Worm (Caenorhabditis elegans) whole organism, mixed stage, embryonic: ENCODE results near the gene mdt-22.

Experiments used
- ces-1 ChIP-seq: fragments of 150-350 bp; optimal IDR thresholded peaks from 2 replicates; lab custom pipeline; 2014; ENCODE audit warnings: missing biosample characterization, missing genetic modification reagents, missing genetic modification characterization
- elt-1 ChIP-seq: sonication (generic microtip); optimal IDR thresholded peaks from 2 replicates; lab custom pipeline; 2017; ENCODE audit warnings: missing genetic modification characterization, mild to moderate bottlenecking, missing compliant biosample characterization, antibody characterized with exemption, moderate library complexity, borderline replicate concordance; ENCODE audit not compliant: insufficient read depth
- sptf-1 ChIP-seq: sonication (generic microtip); optimal IDR thresholded peaks from 2 replicates; lab custom pipeline; 2017; ENCODE audit warnings: mild to moderate bottlenecking, missing genetic modification characterization, moderate library complexity, missing compliant biosample characterization
- unc-120 ChIP-seq: sonication (generic microtip); optimal IDR thresholded peaks from 2 replicates; lab custom pipeline; 2017; ENCODE audit warnings: missing genetic modification characterization, missing compliant biosample characterization; ENCODE audit not compliant: poor library complexity, severe bottlenecking

DNA sequence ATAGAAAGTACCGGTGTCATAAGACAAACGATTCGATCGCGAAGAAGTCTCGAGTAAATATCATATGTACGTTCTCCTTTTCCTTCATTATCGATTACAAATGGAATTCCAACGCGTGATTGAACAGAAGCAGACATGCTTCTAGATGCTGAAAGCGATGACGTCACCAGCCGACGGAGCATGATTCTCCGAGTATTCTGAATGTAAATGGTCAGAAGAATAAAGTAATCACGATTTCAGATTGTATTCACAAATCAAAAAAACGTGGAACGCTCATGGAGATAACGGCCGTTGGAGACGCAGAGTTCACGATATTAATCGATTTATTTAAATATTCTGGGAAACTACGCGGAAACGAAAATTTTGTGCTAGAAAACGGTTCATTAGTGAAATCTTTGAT, 1.6 kb downstream of the mdt-22 start, which contains the start of gene clpp-1:
- TF ChIP-seq elt-1 (no peak), sptf-1 (tag; lab: Kevin White, UChicago) (no peak), ces-1 (GFP tag; lab: Kevin White, UChicago) (no peak), unc-120 (tag; lab: Kevin White, UChicago) (no peak)
